Fruit fly (Drosophila melanogaster) whole organism, embryonic: ENCODE measurements around the gene Spn28Dc.

Experiments used
- Ada2b ChIP-seq: fragments of 200-800 bp; sonication (Bioruptor generic); IDR thresholded peaks from 2 replicates; pipeline ENCODE4 v1.3.6; 2022; ENCODE audit warnings: missing biosample characterization, missing genetic modification characterization
- Atf3 ChIP-seq: fragments of 200-800 bp; sonication (Bioruptor generic); optimal IDR thresholded peaks from 3 replicates; lab custom pipeline; 2016; ENCODE audit warnings: missing biosample characterization, missing genetic modification characterization
- Bgb ChIP-seq: fragments of 200-800 bp; sonication (Bioruptor generic); IDR thresholded peaks from 2 replicates; pipeline ENCODE4 v1.3.6; 2022; ENCODE audit warnings: missing biosample characterization, missing genetic modification characterization; ENCODE audit not compliant: partially characterized antibody
- Blimp-1 ChIP-seq: fragments of 200-800 bp; sonication (Bioruptor generic); optimal IDR thresholded peaks from 3 replicates; lab custom pipeline; 2018; ENCODE audit warnings: missing biosample characterization, missing genetic modification characterization, mild to moderate bottlenecking, moderate library complexity, missing genetic modification reagents
- CG13287 ChIP-seq: fragments of 200-800 bp; sonication (Bioruptor generic); IDR thresholded peaks from 2 replicates; pipeline ENCODE4 v1.3.6; 2022; ENCODE audit warnings: missing biosample characterization, missing genetic modification characterization; ENCODE audit not compliant: partially characterized antibody
- CG14441 ChIP-seq: fragments of 200-800 bp; sonication (Bioruptor generic); IDR thresholded peaks from 2 replicates; pipeline ENCODE4 v1.3.6; 2022; ENCODE audit warnings: missing biosample characterization, missing genetic modification characterization
- CG1603 ChIP-seq: fragments of 200-800 bp; sonication (Bioruptor generic); optimal IDR thresholded peaks from 2 replicates; lab custom pipeline; 2019; ENCODE audit warnings: missing biosample characterization, mild to moderate bottlenecking, missing genetic modification characterization, moderate library complexity
- CG16813 ChIP-seq: fragments of 200-800 bp; sonication (Bioruptor generic); IDR thresholded peaks from 3 replicates; pipeline ENCODE4 v1.3.6; 2022; ENCODE audit warnings: missing biosample characterization, missing genetic modification characterization; ENCODE audit not compliant: partially characterized antibody
- CG17359 ChIP-seq: fragments of 200-800 bp; sonication (Bioruptor generic); optimal IDR thresholded peaks from 3 replicates; lab custom pipeline; 2018; ENCODE audit warnings: missing biosample characterization, mild to moderate bottlenecking, missing genetic modification characterization, moderate library complexity
- CG18262 ChIP-seq: fragments of 200-800 bp; optimal IDR thresholded peaks from 3 replicates; lab custom pipeline; 2019; ENCODE audit warnings: missing biosample characterization, mild to moderate bottlenecking, missing genetic modification characterization, moderate library complexity
- CG2712 ChIP-seq: fragments of 200-800 bp; optimal IDR thresholded peaks from 3 replicates; lab custom pipeline; 2019; ENCODE audit warnings: missing biosample characterization, mild to moderate bottlenecking, missing genetic modification characterization, moderate library complexity
- CG30020 ChIP-seq: fragments of 200-800 bp; optimal IDR thresholded peaks from 2 replicates; lab custom pipeline; 2019; ENCODE audit warnings: missing biosample characterization, mild to moderate bottlenecking, missing genetic modification characterization, moderate library complexity
- CG30403 ChIP-seq: fragments of 200-800 bp; sonication (Bioruptor generic); optimal IDR thresholded peaks from 3 replicates; lab custom pipeline; 2016; ENCODE audit warnings: missing biosample characterization, missing genetic modification characterization
- CG3163 ChIP-seq: fragments of 200-800 bp; sonication (Bioruptor generic); optimal IDR thresholded peaks from 3 replicates; lab custom pipeline; 2016; ENCODE audit warnings: missing biosample characterization, missing genetic modification characterization
- CG32772 ChIP-seq: fragments of 200-800 bp; sonication (Bioruptor generic); IDR thresholded peaks from 2 replicates; pipeline ENCODE4 v1.3.6; 2022; ENCODE audit warnings: missing biosample characterization, missing genetic modification characterization
- CG33213 ChIP-seq: fragments of 200-800 bp; sonication (Bioruptor generic); optimal IDR thresholded peaks from 3 replicates; lab custom pipeline; 2016; ENCODE audit warnings: missing biosample characterization, missing genetic modification characterization
- CG34224 ChIP-seq: fragments of 200-800 bp; sonication (Bioruptor generic); IDR thresholded peaks from 3 replicates; pipeline ENCODE4 v1.3.6; 2022; ENCODE audit warnings: missing biosample characterization, missing genetic modification characterization; ENCODE audit not compliant: partially characterized antibody
- CG6765 ChIP-seq: fragments of 200-800 bp; sonication (Bioruptor generic); optimal IDR thresholded peaks from 3 replicates; lab custom pipeline; 2017; ENCODE audit warnings: missing biosample characterization, mild to moderate bottlenecking, missing genetic modification characterization
- CG7556 ChIP-seq: fragments of 200-800 bp; sonication (Bioruptor generic); optimal IDR thresholded peaks from 2 replicates; lab custom pipeline; 2017; ENCODE audit warnings: missing biosample characterization, mild to moderate bottlenecking, missing genetic modification characterization
- CG7745 ChIP-seq: fragments of 200-800 bp; sonication (Bioruptor generic); optimal IDR thresholded peaks from 2 replicates; lab custom pipeline; 2018; ENCODE audit warnings: missing biosample characterization, mild to moderate bottlenecking, missing genetic modification characterization, moderate library complexity
- CG9727 ChIP-seq: fragments of 200-800 bp; sonication (Bioruptor generic); optimal IDR thresholded peaks from 3 replicates; lab custom pipeline; 2017; ENCODE audit warnings: missing biosample characterization, mild to moderate bottlenecking, missing genetic modification characterization
- D19A ChIP-seq: fragments of 200-800 bp; optimal IDR thresholded peaks from 3 replicates; lab custom pipeline; 2019; ENCODE audit warnings: missing biosample characterization, mild to moderate bottlenecking, missing genetic modification characterization, moderate library complexity
- Ets65A ChIP-seq: fragments of 200-800 bp; sonication (Bioruptor generic); peaks from one replicate; lab custom pipeline; 2016; ENCODE audit warnings: missing biosample characterization, missing genetic modification characterization
- MESR4 ChIP-seq: fragments of 200-800 bp; sonication (Bioruptor generic); optimal IDR thresholded peaks from 2 replicates; lab custom pipeline; 2018; ENCODE audit warnings: missing biosample characterization, mild to moderate bottlenecking, missing genetic modification characterization, moderate library complexity
- Max ChIP-seq: fragments of 200-800 bp; sonication (Bioruptor generic); optimal IDR thresholded peaks from 2 replicates; lab custom pipeline; 2016; ENCODE audit warnings: missing biosample characterization, mild to moderate bottlenecking, missing genetic modification characterization
- Mes4 ChIP-seq: fragments of 200-800 bp; sonication (Bioruptor generic); optimal IDR thresholded peaks from 2 replicates; lab custom pipeline; 2016; ENCODE audit warnings: missing biosample characterization, missing genetic modification characterization
- NK7.1 ChIP-seq: fragments of 200-800 bp; sonication (Bioruptor generic); optimal IDR thresholded peaks from 3 replicates; lab custom pipeline; 2016; ENCODE audit warnings: missing biosample characterization, missing genetic modification characterization
- Neu2 ChIP-seq: fragments of 200-800 bp; sonication (Bioruptor generic); optimal IDR thresholded peaks from 3 replicates; lab custom pipeline; 2016; ENCODE audit warnings: missing biosample characterization, missing genetic modification characterization, borderline replicate concordance
- Ptx1 ChIP-seq: fragments of 200-800 bp; sonication (Bioruptor generic); IDR thresholded peaks from 2 replicates; pipeline ENCODE4 v1.3.6; 2022; ENCODE audit warnings: missing biosample characterization, missing genetic modification characterization
- Sox100B ChIP-seq: fragments of 200-800 bp; sonication (Bioruptor generic); optimal IDR thresholded peaks from 3 replicates; lab custom pipeline; 2018; ENCODE audit warnings: missing biosample characterization, mild to moderate bottlenecking, missing genetic modification characterization
- TFAM ChIP-seq: fragments of 200-800 bp; sonication (Bioruptor generic); optimal IDR thresholded peaks from 2 replicates; lab custom pipeline; 2017; ENCODE audit warnings: missing biosample characterization, missing genetic modification characterization, inconsistent platforms
- Xbp1 ChIP-seq: fragments of 200-800 bp; sonication (Bioruptor generic); optimal IDR thresholded peaks from 3 replicates; lab custom pipeline; 2016; ENCODE audit warnings: missing biosample characterization, mild to moderate bottlenecking, missing genetic modification characterization
- ato ChIP-seq: fragments of 200-800 bp; sonication (Bioruptor generic); IDR thresholded peaks from 2 replicates; pipeline ENCODE4 v1.3.6; 2022; ENCODE audit warnings: missing biosample characterization, missing genetic modification characterization; ENCODE audit not compliant: partially characterized antibody
- az2 ChIP-seq: fragments of 200-800 bp; sonication (Bioruptor generic); optimal IDR thresholded peaks from 3 replicates; lab custom pipeline; 2016; ENCODE audit warnings: missing biosample characterization, missing genetic modification characterization
- bcd ChIP-seq: fragments of 200-800 bp; sonication (Bioruptor generic); optimal IDR thresholded peaks from 2 replicates; lab custom pipeline; 2017; ENCODE audit warnings: missing biosample characterization, mild to moderate bottlenecking, missing genetic modification characterization
- cg ChIP-seq: fragments of 200-800 bp; sonication (Bioruptor generic); optimal IDR thresholded peaks from 3 replicates; lab custom pipeline; 2019; ENCODE audit warnings: missing biosample characterization, mild to moderate bottlenecking, missing genetic modification characterization, moderate library complexity
- chinmo ChIP-seq: fragments of 200-800 bp; sonication (Bioruptor generic); IDR thresholded peaks from 4 replicates; pipeline ENCODE4 v1.3.6; 2022; ENCODE audit warnings: missing biosample characterization, missing genetic modification characterization; ENCODE audit not compliant: partially characterized antibody
- dati ChIP-seq: fragments of 200-800 bp; sonication (Bioruptor generic); IDR thresholded peaks from 2 replicates; pipeline ENCODE4 v1.3.6; 2022; ENCODE audit warnings: missing biosample characterization, missing genetic modification characterization
- exex ChIP-seq: fragments of 200-800 bp; sonication (Bioruptor generic); optimal IDR thresholded peaks from 4 replicates; lab custom pipeline; 2018; ENCODE audit warnings: missing biosample characterization, mild to moderate bottlenecking, missing genetic modification characterization, moderate library complexity
- fu2 ChIP-seq: fragments of 200-800 bp; sonication (Bioruptor generic); optimal IDR thresholded peaks from 2 replicates; lab custom pipeline; 2016; ENCODE audit warnings: missing biosample characterization, missing genetic modification characterization
- hb ChIP-seq: fragments of 200-800 bp; sonication (Bioruptor generic); IDR thresholded peaks from 3 replicates; pipeline ENCODE4 v1.3.6; 2022; ENCODE audit warnings: missing biosample characterization, missing genetic modification characterization; ENCODE audit not compliant: partially characterized antibody
- ind ChIP-seq: fragments of 200-800 bp; sonication (Bioruptor generic); optimal IDR thresholded peaks from 3 replicates; lab custom pipeline; 2016; ENCODE audit warnings: missing biosample characterization, missing genetic modification characterization
- inv ChIP-seq: fragments of 200-800 bp; sonication (Bioruptor generic); IDR thresholded peaks from 2 replicates; pipeline ENCODE4 v1.3.6; 2022; ENCODE audit warnings: missing biosample characterization, missing genetic modification characterization; ENCODE audit not compliant: partially characterized antibody
- phol ChIP-seq: fragments of 200-800 bp; sonication (Bioruptor generic); optimal IDR thresholded peaks from 3 replicates; lab custom pipeline; 2018; ENCODE audit warnings: missing biosample characterization, mild to moderate bottlenecking, missing genetic modification characterization, moderate library complexity
- run ChIP-seq: fragments of 200-800 bp; sonication (Bioruptor generic); optimal IDR thresholded peaks from 3 replicates; lab custom pipeline; 2018; ENCODE audit warnings: missing biosample characterization, mild to moderate bottlenecking, missing genetic modification characterization
- sens ChIP-seq: fragments of 200-800 bp; sonication (Bioruptor generic); peaks from one replicate; lab custom pipeline; 2016; ENCODE audit warnings: missing biosample characterization, missing genetic modification characterization
- trem ChIP-seq: fragments of 200-800 bp; optimal IDR thresholded peaks from 3 replicates; lab custom pipeline; 2019; ENCODE audit warnings: missing biosample characterization, mild to moderate bottlenecking, missing genetic modification characterization, moderate library complexity
- vnd ChIP-seq: fragments of 200-800 bp; sonication (Bioruptor generic); IDR thresholded peaks from 3 replicates; pipeline ENCODE4 v1.3.6; 2022; ENCODE audit warnings: missing biosample characterization, missing genetic modification characterization; ENCODE audit not compliant: partially characterized antibody

The Spn28Dc gene

DNA sequence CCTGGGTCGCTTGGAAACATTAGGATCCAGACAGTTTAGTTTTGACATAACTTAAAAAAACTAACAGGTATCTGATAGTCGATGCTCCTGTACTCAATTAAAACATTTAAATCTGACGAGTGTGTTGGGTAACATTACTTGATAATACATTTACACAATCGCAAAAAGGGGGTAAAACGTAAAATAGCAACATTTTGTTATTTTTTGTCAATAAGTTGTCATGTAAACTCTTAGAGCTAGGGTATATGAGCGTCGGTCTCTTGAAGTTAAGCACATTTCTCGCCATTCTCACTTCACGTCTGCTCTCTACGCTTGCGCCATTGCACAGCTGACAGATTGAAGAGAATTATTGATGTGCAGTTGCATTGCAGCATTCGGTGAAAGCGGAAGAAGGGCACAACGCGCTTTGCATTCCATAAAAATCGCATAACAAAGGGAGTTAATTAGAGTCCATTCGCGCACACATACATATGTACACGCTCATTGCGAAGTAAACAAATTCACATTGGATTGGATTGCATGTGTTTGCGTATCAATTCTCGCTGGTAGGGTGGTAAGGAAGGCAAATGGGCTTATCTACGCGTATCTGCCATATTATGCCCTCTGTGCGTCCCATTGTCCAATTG, 22.0 kb downstream of the Spn28Dc start:
- TF ChIP-seq inv (GFP tag; lab: Robert Waterston, UW) (peak; percentile 34; the same call in 1 of the 2 replicates), bcd (peak; percentile 6), vnd (peak; percentile 70), Mes4 (GFP tag; lab: Kevin White, UChicago) (no peak), Blimp-1 (GFP tag; lab: Kevin White, UChicago) (peak; percentile 17), CG7745 (tag; lab: Kevin White, UChicago) (no peak), dati (GFP tag; lab: Robert Waterston, UW) (no peak), Neu2 (GFP tag; lab: Kevin White, UChicago) (peak; percentile 41), Sox100B (GFP tag; lab: Kevin White, UChicago) (no peak), hb (GFP tag; lab: Robert Waterston, UW) (peak; percentile 74), phol (tag; lab: Kevin White, UChicago) (peak; percentile 33), Atf3 (no peak), sens (peak; percentile 86), CG14441 (GFP tag; lab: Robert Waterston, UW) (0 out of 2 replicates have a peak, but pooled peaks have one; percentile 8), CG13287 (GFP tag; lab: Robert Waterston, UW) (peak; percentile 33; the same call in 1 of the 2 replicates), Ada2b (GFP tag; lab: Robert Waterston, UW) (0 out of 2 replicates have a peak, but pooled peaks have one; percentile 12), chinmo (GFP tag; lab: Robert Waterston, UW) (peak; percentile 63; the same call in 2 of the 4 replicates), CG6765 (GFP tag; lab: Kevin White, UChicago) (no peak), CG17359 (tag; lab: Kevin White, UChicago) (peak; percentile 26), CG1603 (peak; percentile 13), TFAM (no peak), CG32772 (0 out of 2 replicates have a peak, but pooled peaks have one; percentile 9), Ptx1 (GFP tag; lab: Robert Waterston, UW) (peak; percentile 30; the same call in 1 of the 2 replicates), ind (GFP tag; lab: Kevin White, UChicago) (peak; percentile 7), CG30403 (GFP tag; lab: Kevin White, UChicago) (peak; percentile 27), D19A (peak; percentile 97), MESR4 (GFP tag; lab: Kevin White, UChicago) (no peak), Bgb (GFP tag; lab: Robert Waterston, UW) (peak; percentile 40; the same call in 1 of the 2 replicates), CG34224 (peak; percentile 18; the same call in 1 of the 3 replicates), CG7556 (GFP tag; lab: Kevin White, UChicago) (peak; percentile 39), NK7.1 (peak; percentile 21), cg (peak; percentile 22), CG18262 (tag; lab: Kevin White, UChicago) (peak; percentile 23), CG3163 (peak; percentile 11), Max (GFP tag; lab: Kevin White, UChicago) (peak; percentile 5), exex (tag; lab: Kevin White, UChicago) (peak; percentile 67), az2 (GFP tag; lab: Kevin White, UChicago) (peak; percentile 19), CG2712 (tag; lab: Kevin White, UChicago) (peak; percentile 22), fu2 (GFP tag; lab: Kevin White, UChicago) (no peak), ato (GFP tag; lab: Robert Waterston, UW) (peak; percentile 8; the same call in 1 of the 2 replicates), CG30020 (tag; lab: Kevin White, UChicago) (no peak), run (tag; lab: Kevin White, UChicago) (no peak), CG9727 (GFP tag; lab: Kevin White, UChicago) (peak; percentile 20), CG33213 (GFP tag; lab: Kevin White, UChicago) (peak; percentile 34), Xbp1 (GFP tag; lab: Kevin White, UChicago) (peak; percentile 9), Ets65A (GFP tag; lab: Kevin White, UChicago) (peak; percentile 92), trem (tag; lab: Kevin White, UChicago) (peak; percentile 5), CG16813 (GFP tag; lab: Robert Waterston, UW) (peak; percentile 71)
